Worm (Caenorhabditis elegans): ENCODE measurements around the gene sax-1.
A peak's percentile ranks its signal among the peaks of the same experiment; 100 is the strongest.

The sax-1 gene

DNA sequence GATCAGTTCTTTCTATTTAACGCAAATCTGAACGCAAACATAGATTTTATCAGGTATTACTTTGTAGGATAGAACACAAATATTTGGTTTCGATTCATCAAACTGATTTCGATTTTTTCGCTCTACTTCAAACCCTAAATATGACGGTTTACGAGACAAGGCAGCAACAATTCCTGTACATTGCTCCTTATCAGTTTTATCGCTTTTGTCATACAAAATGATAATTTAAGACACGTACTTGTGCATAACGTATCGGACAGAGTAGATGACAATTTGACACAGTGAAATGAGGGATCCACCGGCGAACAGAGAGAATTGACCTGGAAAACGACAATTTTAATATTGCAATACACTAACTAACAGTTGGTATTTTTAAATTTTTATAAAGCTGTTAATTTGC, 36.3 kb downstream of the sax-1 start (continued):
- TF ChIP-seq vab-7 (GFP tag; IDR thresholded peaks at IDR 0.05): no peak

ce11 chrX:3611740-3612139, 38.2 kb downstream of the sax-1 start:
- TF ChIP-seq set-16 (GFP tag; IDR thresholded peaks at IDR 0.05): no peak
- TF ChIP-seq zfp-2 (tag; optimal IDR thresholded peaks at IDR 0.05): no peak
- no peak for TF ChIP-seq daf-16 (GFP tag; optimal IDR thresholded peaks at IDR 0.05)
- peak; percentile 15 for TF ChIP-seq daf-16 (tag; optimal IDR thresholded peaks at IDR 0.05)
- no peak for TF ChIP-seq F37D6.2 (tag; optimal IDR thresholded peaks at IDR 0.05)
- TF ChIP-seq F44E2.7 (GFP tag; IDR thresholded peaks at IDR 0.05): no peak
- TF ChIP-seq pqm-1 (tag; optimal IDR thresholded peaks at IDR 0.05): peak; percentile 41
- TF ChIP-seq ceh-44 (GFP tag; IDR thresholded peaks at IDR 0.05): no peak
- TF ChIP-seq nhr-28 (tag; optimal IDR thresholded peaks at IDR 0.05): no peak
- peak in 1 of 2 experiments; percentile 91 for TF ChIP-seq unc-62 (GFP tag; optimal IDR thresholded peaks at IDR 0.05 in 1 of 2)
- no peak for TF ChIP-seq unc-62 (tag; optimal IDR thresholded peaks at IDR 0.05)

DNA sequence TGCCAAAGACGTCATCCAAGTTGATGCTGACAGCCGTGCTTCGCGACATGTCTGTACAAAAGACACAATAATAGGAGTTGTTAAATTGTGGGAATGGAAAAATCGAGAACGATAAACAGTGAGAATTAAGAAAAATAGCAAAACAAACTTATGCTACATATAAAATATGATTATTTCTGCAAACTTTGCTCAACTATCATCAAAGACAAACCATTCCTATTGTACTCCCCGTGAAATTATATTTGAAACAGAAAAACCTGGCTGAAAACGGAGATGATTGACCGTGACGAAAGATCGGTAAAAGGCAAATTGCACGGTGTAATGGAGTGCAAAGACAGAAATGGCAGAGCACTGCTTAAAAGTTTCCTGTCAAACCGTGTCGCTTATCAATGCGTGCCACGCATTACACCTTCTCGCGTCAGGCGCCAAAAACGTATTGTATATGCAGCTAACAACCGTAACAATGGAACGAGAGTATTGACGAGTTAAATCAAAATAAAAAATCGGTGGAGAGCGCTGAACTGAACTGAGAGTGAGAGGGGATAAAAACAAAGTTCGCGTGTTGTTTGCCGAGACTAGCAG, 38.8 kb downstream of the sax-1 start, which contains the start of gene C18B2.5:
TSS of gene C18B2.5 (minus strand) at position 51 of the 582 bp plus-strand sequence.
- TF ChIP-seq mep-1 (tag; optimal IDR thresholded peaks at IDR 0.05): peak; percentile 21
- no peak for TF ChIP-seq nhr-237 (tag; optimal IDR thresholded peaks at IDR 0.05)
- TF ChIP-seq nhr-77 (tag; optimal IDR thresholded peaks at IDR 0.05): peak; percentile 64
- TF ChIP-seq dve-1 (tag; optimal IDR thresholded peaks at IDR 0.05; ENCODE audit: insufficient read depth): peak; percentile 33
- TF ChIP-seq pqm-1 (tag; optimal IDR thresholded peaks at IDR 0.05): peak; percentile 87
- peak; percentile 74 for TF ChIP-seq nhr-28 (tag; optimal IDR thresholded peaks at IDR 0.05)
- no peak for TF ChIP-seq lir-3 (tag; optimal IDR thresholded peaks at IDR 0.05)
- peak; percentile 10 for TF ChIP-seq mxl-3 (GFP tag; optimal IDR thresholded peaks at IDR 0.05)
- TF ChIP-seq hlh-30 (tag; optimal IDR thresholded peaks at IDR 0.05; ENCODE audit: insufficient read depth): peak; percentile 65
- TF ChIP-seq Y5F2A.4 (GFP tag; optimal IDR thresholded peaks at IDR 0.05): no peak
- no peak for TF ChIP-seq daf-16 (GFP tag; optimal IDR thresholded peaks at IDR 0.05)
- peak; percentile 47 for TF ChIP-seq daf-16 (tag; optimal IDR thresholded peaks at IDR 0.05)
- TF ChIP-seq dmd-6 (GFP tag; IDR thresholded peaks at IDR 0.05): peak; percentile 73
- TF ChIP-seq hlh-11 (tag; optimal IDR thresholded peaks at IDR 0.05): peak; percentile 66

DNA sequence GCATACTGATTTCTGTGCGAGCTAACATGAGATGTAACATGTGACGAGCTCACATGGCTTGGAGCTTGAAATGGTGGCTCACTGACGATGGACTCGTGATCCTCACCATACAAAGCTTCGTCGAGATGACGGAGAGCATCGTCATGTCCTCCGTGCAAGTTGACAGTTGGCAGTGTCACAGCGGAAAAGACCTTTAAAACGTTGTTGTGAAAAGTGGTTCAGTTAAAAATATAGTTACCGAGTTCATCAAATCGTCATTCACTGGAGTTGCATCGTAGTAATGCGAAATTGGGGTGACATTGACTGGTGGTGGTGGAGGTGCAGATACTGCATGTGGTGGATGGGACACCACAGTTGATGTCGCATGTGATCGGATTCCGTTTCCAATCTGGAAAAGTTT, 39.5 kb downstream of the sax-1 start:
- TF ChIP-seq unc-62 (GFP tag; optimal IDR thresholded peaks at IDR 0.05 in 1 of 2) (peak in 1 of 2 experiments; percentile 76), unc-62 (tag; optimal IDR thresholded peaks at IDR 0.05) (no peak), saeg-2 (GFP tag; IDR thresholded peaks at IDR 0.05) (no peak), aha-1 (tag) (peak; percentile 62), snpc-4 (tag; optimal IDR thresholded peaks at IDR 0.05) (no peak), dmd-6 (GFP tag; IDR thresholded peaks at IDR 0.05) (no peak), ceh-28 (tag; optimal IDR thresholded peaks at IDR 0.05) (no peak), unc-39 (tag; optimal IDR thresholded peaks at IDR 0.05) (no peak), gei-8 (GFP tag; optimal IDR thresholded peaks at IDR 0.05) (no peak), lin-29 (GFP tag; IDR thresholded peaks at IDR 0.05) (no peak), ama-1 (optimal IDR thresholded peaks at IDR 0.05) (no peak)

- TF ChIP-seq mxl-3 (GFP tag; optimal IDR thresholded peaks at IDR 0.05): peak; percentile 95
- no peak for TF ChIP-seq nhr-41 (GFP tag; IDR thresholded peaks at IDR 0.05)
- peak; percentile 66 for TF ChIP-seq lin-13 (GFP tag; optimal IDR thresholded peaks at IDR 0.05)
- peak; percentile 75 for TF ChIP-seq dmd-6 (GFP tag; IDR thresholded peaks at IDR 0.05)
- TF ChIP-seq zfp-2 (tag; optimal IDR thresholded peaks at IDR 0.05): no peak
- peak; percentile 40; the same call in 1 of the 2 replicates for TF ChIP-seq vab-7 (GFP tag; IDR thresholded peaks at IDR 0.05)
- TF ChIP-seq nhr-28 (tag; optimal IDR thresholded peaks at IDR 0.05): peak; percentile 81
- no peak for TF ChIP-seq saeg-2 (GFP tag; IDR thresholded peaks at IDR 0.05)
- no peak for TF ChIP-seq daf-19 (GFP tag; conservative IDR thresholded peaks at IDR 0.05)
- TF ChIP-seq madf-9 (GFP tag; conservative IDR thresholded peaks at IDR 0.05): 0 out of 2 replicates have a peak, but pooled peaks have one; percentile 19
- peak; percentile 13 for TF ChIP-seq F37D6.2 (tag; optimal IDR thresholded peaks at IDR 0.05)
- TF ChIP-seq cey-2 (tag; optimal IDR thresholded peaks at IDR 0.05; ENCODE audit: borderline replicate concordance, insufficient read depth): no peak
- TF ChIP-seq lin-15B (tag; optimal IDR thresholded peaks at IDR 0.05): no peak
- TF ChIP-seq lsy-2 (tag; optimal IDR thresholded peaks at IDR 0.05): peak; percentile 24 to 80
- TF ChIP-seq ces-1 (GFP tag; optimal IDR thresholded peaks at IDR 0.05): no peak
- TF ChIP-seq nhr-11 (tag; optimal IDR thresholded peaks at IDR 0.05): peak; percentile 76
- TF ChIP-seq ceh-62 (tag; optimal IDR thresholded peaks at IDR 0.05): no peak
- TF ChIP-seq ztf-11 (tag; optimal IDR thresholded peaks at IDR 0.05): no peak
- TF ChIP-seq pha-4 (GFP tag; IDR thresholded peaks at IDR 0.05): no peak
- peak; percentile 59 for TF ChIP-seq pha-4 (tag; optimal IDR thresholded peaks at IDR 0.05)
- TF ChIP-seq php-3 (GFP tag; IDR thresholded peaks at IDR 0.05): no peak
These were observed 44.2 kb downstream of the sax-1 start, which contains the start of gene C18B2.4 for ce11 chrX:3605727-3606126. C18B2.4 (minus strand) TSS chrX:3605741.

All from whole organism, L4 larva.